Worm (Caenorhabditis elegans) whole organism, midembryonic: ENCODE data around the gene nspc-4.

Experiments
- T22C8.4 ChIP-seq: fragments of 200-800 bp; sonication (Bioruptor generic); IDR thresholded peaks from 2 replicates; pipeline ENCODE4 v1.3.6; 2022; ENCODE audit warnings: missing genetic modification characterization, missing compliant biosample characterization
- cog-1 ChIP-seq: sonication (generic microtip); optimal IDR thresholded peaks from 2 replicates; lab custom pipeline; 2016; ENCODE audit warnings: missing genetic modification characterization, missing compliant biosample characterization
- flt-1 ChIP-seq: fragments of 200-800 bp; sonication (Bioruptor generic); IDR thresholded peaks from 2 replicates; pipeline ENCODE4 v1.3.6; 2022; ENCODE audit warnings: missing genetic modification characterization, missing compliant biosample characterization
- ref-1 ChIP-seq: fragments of 200-800 bp; sonication (Bioruptor generic); conservative IDR thresholded peaks from 2 replicates; pipeline ENCODE4 v1.3.6; 2022; ENCODE audit warnings: missing genetic modification reagents, missing genetic modification characterization, missing compliant biosample characterization
- tab-1 ChIP-seq: fragments of 200-800 bp; sonication (Bioruptor generic); IDR thresholded peaks from 2 replicates; pipeline ENCODE4 v1.3.6; 2022; ENCODE audit warnings: missing genetic modification characterization, missing compliant biosample characterization
- ztf-23 ChIP-seq: fragments of 200-800 bp; sonication (Bioruptor generic); IDR thresholded peaks from 2 replicates; pipeline ENCODE4 v1.3.6; 2022; ENCODE audit warnings: missing genetic modification reagents, missing genetic modification characterization, missing compliant biosample characterization
- ztf-29 ChIP-seq: fragments of 200-800 bp; sonication (Bioruptor generic); IDR thresholded peaks from 2 replicates; pipeline ENCODE4 v1.3.6; 2022; ENCODE audit warnings: missing genetic modification reagents, missing genetic modification characterization, missing compliant biosample characterization

- no peak for TF ChIP-seq flt-1 (GFP tag; lab: Robert Waterston, UW)
- no peak for TF ChIP-seq ref-1 (GFP tag; lab: Robert Waterston, UW)
- peak; percentile 54; the same call in 1 of the 2 replicates for TF ChIP-seq T22C8.4 (GFP tag; lab: Robert Waterston, UW)
- TF ChIP-seq tab-1, result peak; percentile 8; the same call in 1 of the 2 replicates
- TF ChIP-seq ztf-23 (GFP tag; lab: Robert Waterston, UW), result no peak
- peak; percentile 3 for TF ChIP-seq cog-1 (tag; lab: Kevin White, UChicago)
- no peak for TF ChIP-seq ztf-29 (GFP tag; lab: Robert Waterston, UW)
Observed at ce11 chrX:8556614-8557196, 18.5 kb upstream of the nspc-4 start, which contains the start of gene utx-1.
